Worm (Caenorhabditis elegans) whole organism, L4 larva: ENCODE results near the gene gly-3.
A peak's percentile ranks its signal among the peaks of the same experiment; 100 is the strongest.

ENCODE experiments used
- F10B5.3 ChIP-seq: sonication (generic microtip); optimal IDR thresholded peaks from 2 replicates; lab custom pipeline; 2016; ENCODE audit warnings: mild to moderate bottlenecking, missing genetic modification characterization, missing compliant biosample characterization
- F37D6.2 ChIP-seq: sonication (generic microtip); optimal IDR thresholded peaks from 2 replicates; lab custom pipeline; 2016; ENCODE audit warnings: mild to moderate bottlenecking, missing genetic modification characterization, missing compliant biosample characterization
- T20F7.1 ChIP-seq: fragments of 200-800 bp; sonication (Bioruptor generic); optimal IDR thresholded peaks from 2 replicates; lab custom pipeline; 2018; ENCODE audit warnings: mild to moderate bottlenecking, missing genetic modification characterization, missing compliant biosample characterization
- Y48G9A.11 ChIP-seq: fragments of 200-800 bp; sonication (Bioruptor generic); IDR thresholded peaks from 2 replicates; pipeline ENCODE4 v1.3.6; 2022; ENCODE audit warnings: missing genetic modification reagents, missing genetic modification characterization, missing compliant biosample characterization
- Y75B8A.6 ChIP-seq: fragments of 200-800 bp; sonication (Bioruptor generic); IDR thresholded peaks from 2 replicates; pipeline ENCODE4 v1.3.6; 2022; ENCODE audit warnings: missing genetic modification reagents, missing genetic modification characterization, missing compliant biosample characterization
- ZK337.2 ChIP-seq: fragments of 200-800 bp; sonication (Bioruptor generic); IDR thresholded peaks from 2 replicates; pipeline ENCODE4 v1.3.6; 2022; ENCODE audit warnings: missing genetic modification reagents, missing genetic modification characterization, missing compliant biosample characterization
- aha-1 ChIP-seq: fragments of 150-350 bp; peaks from one replicate; lab custom pipeline; 2014; ENCODE audit warnings: missing biosample characterization, missing genetic modification characterization
- arid-1 ChIP-seq: fragments of 200-800 bp; sonication (Bioruptor generic); conservative IDR thresholded peaks from 2 replicates; pipeline ENCODE4 v1.3.6; 2022; ENCODE audit warnings: missing genetic modification reagents, missing genetic modification characterization, missing compliant biosample characterization
- ceh-32 ChIP-seq: sonication (generic microtip); optimal IDR thresholded peaks from 2 replicates; lab custom pipeline; 2016; ENCODE audit warnings: mild to moderate bottlenecking, missing genetic modification characterization, missing compliant biosample characterization; ENCODE audit not compliant: poor library complexity
- ceh-82 ChIP-seq: sonication (generic microtip); optimal IDR thresholded peaks from 2 replicates; lab custom pipeline; 2017; ENCODE audit warnings: missing biosample characterization, missing genetic modification characterization
- ctbp-1 ChIP-seq: fragments of 200-800 bp; sonication (Bioruptor generic); IDR thresholded peaks from 2 replicates; pipeline ENCODE4 v1.3.6; 2022; ENCODE audit warnings: missing genetic modification reagents, missing genetic modification characterization, missing compliant biosample characterization
- daf-16 ChIP-seq, 3 experiments: sonication (generic microtip); optimal IDR thresholded peaks; 2 replicates each; lab custom pipeline; 2016 to 2017; ENCODE audit warnings: missing genetic modification characterization in 3 of 3, missing genetic modification reagents in 3 of 3, mild to moderate bottlenecking in 2 of 3, missing compliant biosample characterization in 2 of 3, missing biosample characterization in 1 of 3, moderate library complexity in 1 of 3
- dmd-6 ChIP-seq: fragments of 200-800 bp; sonication (Bioruptor generic); IDR thresholded peaks from 2 replicates; pipeline ENCODE4 v1.3.6; 2022; ENCODE audit warnings: missing genetic modification reagents, missing genetic modification characterization, missing compliant biosample characterization
- dmd-9 ChIP-seq: fragments of 200-800 bp; sonication (Bioruptor generic); IDR thresholded peaks from 2 replicates; pipeline ENCODE4 v1.3.6; 2022; ENCODE audit warnings: missing genetic modification reagents, missing genetic modification characterization, missing compliant biosample characterization
- dpl-1 ChIP-seq: fragments of 150-350 bp; optimal IDR thresholded peaks from 2 replicates; lab custom pipeline; 2014; ENCODE audit warnings: missing biosample characterization, missing genetic modification reagents, missing genetic modification characterization
- dve-1 ChIP-seq: sonication (generic microtip); optimal IDR thresholded peaks from 2 replicates; lab custom pipeline; 2017; ENCODE audit warnings: antibody characterized with exemption, mild to moderate bottlenecking, missing genetic modification characterization, missing compliant biosample characterization; ENCODE audit not compliant: insufficient read depth
- fkh-10 ChIP-seq: fragments of 150-350 bp; optimal IDR thresholded peaks from 2 replicates; lab custom pipeline; 2014; ENCODE audit warnings: missing biosample characterization, missing genetic modification reagents, missing genetic modification characterization
- gei-8 ChIP-seq: fragments of 200-800 bp; sonication (Bioruptor generic); optimal IDR thresholded peaks from 2 replicates; lab custom pipeline; 2018; ENCODE audit warnings: mild to moderate bottlenecking, missing genetic modification characterization, missing compliant biosample characterization
- hif-1 ChIP-seq, 2 experiments: sonication (generic microtip); optimal IDR thresholded peaks; 2 replicates each; lab custom pipeline; 2016 to 2017; ENCODE audit warnings: missing compliant biosample characterization in 2 of 2, missing genetic modification characterization in 2 of 2, missing genetic modification reagents in 2 of 2, missing genotype in 2 of 2, mild to moderate bottlenecking in 1 of 2
- hlh-11 ChIP-seq: fragments of 200-800 bp; sonication (Bioruptor generic); optimal IDR thresholded peaks from 2 replicates; lab custom pipeline; 2018; ENCODE audit warnings: mild to moderate bottlenecking, missing genetic modification characterization, missing compliant biosample characterization
- hlh-30 ChIP-seq: sonication (generic microtip); optimal IDR thresholded peaks from 2 replicates; lab custom pipeline; 2017; ENCODE audit warnings: antibody characterized with exemption, mild to moderate bottlenecking, missing genetic modification characterization, missing compliant biosample characterization; ENCODE audit not compliant: insufficient read depth
- hmg-1.1 ChIP-seq: fragments of 200-800 bp; sonication (Bioruptor generic); IDR thresholded peaks from 2 replicates; pipeline ENCODE4 v1.3.6; 2022; ENCODE audit warnings: missing genetic modification reagents, missing genetic modification characterization, missing compliant biosample characterization
- lim-7 ChIP-seq: fragments of 200-800 bp; sonication (Bioruptor generic); IDR thresholded peaks from 2 replicates; pipeline ENCODE4 v1.3.6; 2022; ENCODE audit warnings: missing genetic modification characterization, missing compliant biosample characterization
- lsy-2 ChIP-seq, 2 experiments: fragments of 150-350 bp in 1 of 2; sonication (generic microtip) in 1 of 2; optimal IDR thresholded peaks; 2 replicates each; lab custom pipeline; 2014 to 2017; ENCODE audit warnings: missing biosample characterization in 2 of 2, missing genetic modification characterization in 2 of 2
- madf-5 ChIP-seq, 2 experiments: fragments of 200-800 bp; sonication (Bioruptor generic); IDR thresholded peaks; 2 replicates each; pipeline ENCODE4 v1.3.6; 2022; ENCODE audit warnings: missing compliant biosample characterization in 2 of 2, missing genetic modification characterization in 2 of 2
- mdl-1 ChIP-seq, 2 experiments: fragments of 150-350 bp in 1 of 2; sonication (generic microtip) in 1 of 2; optimal IDR thresholded peaks; 2 replicates each; lab custom pipeline; 2014 to 2017; ENCODE audit warnings: missing biosample characterization in 2 of 2, missing genetic modification characterization in 2 of 2
- mes-2 ChIP-seq: sonication (generic microtip); optimal IDR thresholded peaks from 2 replicates; lab custom pipeline; 2016; ENCODE audit warnings: missing genotype, mild to moderate bottlenecking, missing genetic modification characterization, missing compliant biosample characterization; ENCODE audit not compliant: poor library complexity, severe bottlenecking
- nhr-11 ChIP-seq: fragments of 150-350 bp; optimal IDR thresholded peaks from 2 replicates; lab custom pipeline; 2014; ENCODE audit warnings: missing biosample characterization, missing genetic modification characterization
- nhr-25 ChIP-seq: sonication (generic microtip); optimal IDR thresholded peaks from 2 replicates; lab custom pipeline; 2017; ENCODE audit warnings: missing genetic modification characterization, mild to moderate bottlenecking, missing compliant biosample characterization, antibody characterized with exemption, moderate library complexity, borderline replicate concordance; ENCODE audit not compliant: insufficient read depth
- nhr-28 ChIP-seq: fragments of 150-350 bp; optimal IDR thresholded peaks from 2 replicates; lab custom pipeline; 2014; ENCODE audit warnings: missing biosample characterization, missing genetic modification characterization
- nhr-42 ChIP-seq: fragments of 200-800 bp; sonication (Bioruptor generic); IDR thresholded peaks from 2 replicates; pipeline ENCODE4 v1.3.6; 2022; ENCODE audit warnings: missing genetic modification characterization, missing compliant biosample characterization
- nhr-6 ChIP-seq: fragments of 150-350 bp; optimal IDR thresholded peaks from 2 replicates; lab custom pipeline; 2014; ENCODE audit warnings: missing biosample characterization, missing genetic modification characterization
- php-3 ChIP-seq: fragments of 200-800 bp; sonication (Bioruptor generic); IDR thresholded peaks from 2 replicates; pipeline ENCODE4 v1.3.6; 2022; ENCODE audit warnings: missing genetic modification reagents, missing genetic modification characterization, missing compliant biosample characterization
- pqm-1 ChIP-seq: sonication (generic microtip); optimal IDR thresholded peaks from 2 replicates; lab custom pipeline; 2017; ENCODE audit warnings: missing biosample characterization, missing genetic modification characterization
- snpc-4 ChIP-seq: fragments of 150-350 bp; optimal IDR thresholded peaks from 2 replicates; lab custom pipeline; 2014; ENCODE audit warnings: missing biosample characterization, missing genetic modification characterization
- tra-1 ChIP-seq: fragments of 200-800 bp; sonication (Bioruptor generic); IDR thresholded peaks from 2 replicates; pipeline ENCODE4 v1.3.6; 2022; ENCODE audit warnings: missing genetic modification reagents, missing genetic modification characterization, missing compliant biosample characterization
- unc-39 ChIP-seq: sonication (generic microtip); optimal IDR thresholded peaks from 2 replicates; lab custom pipeline; 2017; ENCODE audit warnings: missing biosample characterization, missing genetic modification characterization
- zip-11 ChIP-seq: fragments of 200-800 bp; sonication (Bioruptor generic); IDR thresholded peaks from 2 replicates; pipeline ENCODE4 v1.3.6; 2022; ENCODE audit warnings: missing genetic modification characterization, missing compliant biosample characterization
- zip-2 ChIP-seq: fragments of 150-350 bp; optimal IDR thresholded peaks from 2 replicates; lab custom pipeline; 2014; ENCODE audit warnings: missing biosample characterization, missing genetic modification characterization

Gene gly-3

ce11 chrIII:7941417-7941816 is 23.9 kb upstream of the gly-3 start, which contains the start of gene kle-2:
kle-2 (plus strand) TSS chrIII:7941717.
- TF ChIP-seq Y48G9A.11 (GFP tag; lab: Robert Waterston, UW) = no peak

ce11 chrIII:7940819-7941218 is 23.3 kb upstream of the gly-3 start, which contains the start of gene C29E4.12:
C29E4.12 (plus strand) TSS chrIII:7941151.
- peak; percentile 62 for TF ChIP-seq aha-1 (tag; lab: Kevin White, UChicago)
- peak; percentile 79 for TF ChIP-seq hlh-30 (tag; lab: Kevin White, UChicago)
- TF ChIP-seq hmg-1.1 = peak; percentile 65; the same call in 1 of the 2 replicates
- peak in 1 of 2 experiments; percentile 83 for TF ChIP-seq lsy-2 (tag; optimal IDR thresholded peaks at IDR 0.05; lab: Kevin White, UChicago)
- peak; percentile 77 for TF ChIP-seq mes-2 (tag; lab: Kevin White, UChicago)
- TF ChIP-seq T20F7.1 (GFP tag; lab: Kevin White, UChicago) = peak; percentile 99
- TF ChIP-seq nhr-11 (tag; lab: Kevin White, UChicago) = peak; percentile 11
- TF ChIP-seq hif-1 (tag; optimal IDR thresholded peaks at IDR 0.05; lab: Kevin White, UChicago) = peak in 1 of 2 experiments; percentile 27
- TF ChIP-seq dpl-1 (GFP tag; lab: Kevin White, UChicago) = peak; percentile 96
- peak; percentile 55 for TF ChIP-seq nhr-25 (tag; lab: Kevin White, UChicago)
- no peak for TF ChIP-seq gei-8 (GFP tag; lab: Kevin White, UChicago)
- TF ChIP-seq Y48G9A.11 (GFP tag; lab: Robert Waterston, UW) = peak; percentile 94
- peak; percentile 26 for TF ChIP-seq dve-1 (tag; lab: Kevin White, UChicago)
- no peak for TF ChIP-seq lim-7
- no peak for TF ChIP-seq ceh-32 (tag; lab: Kevin White, UChicago)
- TF ChIP-seq php-3 = no peak
- TF ChIP-seq Y75B8A.6 (GFP tag; lab: Robert Waterston, UW) = no peak
- TF ChIP-seq fkh-10 (GFP tag; lab: Kevin White, UChicago) = peak; percentile 38
- TF ChIP-seq zip-11 (GFP tag; lab: Robert Waterston, UW) = no peak
- TF ChIP-seq pqm-1 (tag; lab: Kevin White, UChicago) = no peak
- peak; percentile 52 for TF ChIP-seq nhr-28
- peak; percentile 45 for TF ChIP-seq nhr-6 (tag; lab: Kevin White, UChicago)

ce11 chrIII:7937548-7937947 is 20.0 kb upstream of the gly-3 start, which contains the start of gene C29E4.10:
C29E4.10 (plus strand) TSS chrIII:7937848.
- TF ChIP-seq F37D6.2 = no peak
- no peak for TF ChIP-seq tra-1
- no peak for TF ChIP-seq F10B5.3 (tag; lab: Kevin White, UChicago)
- no peak for TF ChIP-seq nhr-25 (tag; lab: Kevin White, UChicago)
- no peak for TF ChIP-seq ctbp-1
- TF ChIP-seq ZK337.2 (GFP tag; lab: Robert Waterston, UW) = no peak
- no peak for TF ChIP-seq ceh-32 (tag; lab: Kevin White, UChicago)
- no peak for TF ChIP-seq ceh-82 (tag; lab: Kevin White, UChicago)
- no peak for TF ChIP-seq dmd-9 (GFP tag; lab: Robert Waterston, UW)
- TF ChIP-seq snpc-4 = no peak
- TF ChIP-seq nhr-11 (tag; lab: Kevin White, UChicago) = no peak
- TF ChIP-seq dmd-6 (GFP tag; lab: Robert Waterston, UW) = no peak
- TF ChIP-seq nhr-42 (GFP tag; lab: Robert Waterston, UW) = no peak
- TF ChIP-seq hlh-11 (tag; lab: Kevin White, UChicago) = no peak

- TF ChIP-seq pqm-1 (tag; lab: Kevin White, UChicago) = peak; percentile 22
- no peak for TF ChIP-seq madf-5 (GFP tag; IDR thresholded peaks at IDR 0.05; lab: Robert Waterston, UW)
- peak; percentile 16 for TF ChIP-seq dve-1 (tag; lab: Kevin White, UChicago)
- TF ChIP-seq mdl-1 (tag; optimal IDR thresholded peaks at IDR 0.05; lab: Kevin White, UChicago) = no peak
- no peak for TF ChIP-seq daf-16 (GFP tag; optimal IDR thresholded peaks at IDR 0.05; lab: Kevin White, UChicago)
- peak; percentile 50 for TF ChIP-seq daf-16 (tag; optimal IDR thresholded peaks at IDR 0.05; lab: Kevin White, UChicago)
- no peak for TF ChIP-seq arid-1 (GFP tag; lab: Robert Waterston, UW)
- TF ChIP-seq unc-39 = no peak
- TF ChIP-seq zip-2 = no peak
Measured at ce11 chrIII:7933235-7933634, 15.7 kb upstream of the gly-3 start, which contains the start of gene ran-2. ran-2 (plus strand) TSS chrIII:7933535.
